Fruit fly (Drosophila melanogaster): ENCODE results near the gene Mst77F.

DNA sequence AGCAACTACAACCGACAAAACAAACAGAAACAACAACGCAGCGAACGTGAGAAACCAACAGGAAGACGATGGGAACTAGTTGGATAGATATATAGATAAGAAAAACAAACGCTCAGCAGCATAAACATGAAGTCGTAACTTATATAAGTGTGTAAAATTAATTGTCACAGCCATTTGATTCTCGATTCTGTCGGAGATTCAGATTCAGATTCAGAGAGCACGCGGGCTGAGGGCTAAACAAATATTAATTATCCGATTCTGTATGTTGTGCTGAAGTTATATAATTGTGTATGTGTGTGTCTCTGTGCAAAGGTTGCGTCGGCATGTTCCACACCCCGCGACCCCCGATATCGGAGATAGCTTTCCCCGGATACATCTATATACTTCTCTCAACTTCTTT, 16.3 kb upstream of the Mst77F start:
- no peak for TF ChIP-seq CG5204 (GFP tag; optimal IDR thresholded peaks at IDR 0.05)
- TF ChIP-seq kay (GFP tag; ENCODE audit: borderline replicate concordance): no peak
- TF ChIP-seq toe (GFP tag; optimal IDR thresholded peaks at IDR 0.05): no peak
- no peak for TF ChIP-seq cic (GFP tag; optimal IDR thresholded peaks at IDR 0.05)
- TF ChIP-seq pad (GFP tag; optimal IDR thresholded peaks at IDR 0.05): no peak
- no peak for TF ChIP-seq Hr96 (GFP tag; optimal IDR thresholded peaks at IDR 0.05)
- no peak for TF ChIP-seq cnc (optimal IDR thresholded peaks at IDR 0.05)
- no peak for TF ChIP-seq tj (GFP tag; optimal IDR thresholded peaks at IDR 0.05)
- TF ChIP-seq CG7101 (tag; optimal IDR thresholded peaks at IDR 0.05): no peak
